Fruit fly (Drosophila melanogaster) whole organism, embryonic: ENCODE measurements around the gene CG34435.
A peak's percentile ranks its signal among the peaks of the same experiment; 100 is the strongest.

Source experiments
- Atf-2 ChIP-seq: fragments of 200-800 bp; sonication (Bioruptor generic); optimal IDR thresholded peaks from 2 replicates; lab custom pipeline; 2016; ENCODE audit warnings: missing biosample characterization, missing genetic modification characterization
- B-H1 ChIP-seq: fragments of 200-800 bp; sonication (Bioruptor generic); IDR thresholded peaks from 3 replicates; pipeline ENCODE4 v1.3.6; 2022; ENCODE audit warnings: missing biosample characterization, missing genetic modification characterization
- Bgb ChIP-seq: fragments of 200-800 bp; sonication (Bioruptor generic); IDR thresholded peaks from 2 replicates; pipeline ENCODE4 v1.3.6; 2022; ENCODE audit warnings: missing biosample characterization, missing genetic modification characterization; ENCODE audit not compliant: partially characterized antibody
- CG11085 ChIP-seq: fragments of 200-800 bp; sonication (Bioruptor generic); IDR thresholded peaks from 2 replicates; pipeline ENCODE4 v1.3.6; 2022; ENCODE audit warnings: missing biosample characterization, missing genetic modification characterization
- CG11695 ChIP-seq: fragments of 200-800 bp; sonication (Bioruptor generic); IDR thresholded peaks from 3 replicates; pipeline ENCODE4 v1.3.6; 2022; ENCODE audit warnings: missing biosample characterization, missing genetic modification characterization
- CG11696 ChIP-seq: fragments of 200-800 bp; sonication (Bioruptor generic); IDR thresholded peaks from 2 replicates; pipeline ENCODE4 v1.3.6; 2022; ENCODE audit warnings: missing biosample characterization, missing genetic modification characterization
- CG11723 ChIP-seq: fragments of 200-800 bp; sonication (Bioruptor generic); optimal IDR thresholded peaks from 2 replicates; lab custom pipeline; 2017; ENCODE audit warnings: missing biosample characterization, mild to moderate bottlenecking, missing genetic modification characterization
- CG12942 ChIP-seq: fragments of 200-800 bp; sonication (Bioruptor generic); optimal IDR thresholded peaks from 3 replicates; lab custom pipeline; 2016; ENCODE audit warnings: missing biosample characterization, missing genetic modification characterization
- CG13287 ChIP-seq: fragments of 200-800 bp; sonication (Bioruptor generic); IDR thresholded peaks from 2 replicates; pipeline ENCODE4 v1.3.6; 2022; ENCODE audit warnings: missing biosample characterization, missing genetic modification characterization; ENCODE audit not compliant: partially characterized antibody
- CG14710 ChIP-seq: fragments of 200-800 bp; sonication (Bioruptor generic); optimal IDR thresholded peaks from 3 replicates; lab custom pipeline; 2019; ENCODE audit warnings: missing biosample characterization, mild to moderate bottlenecking, missing genetic modification characterization, moderate library complexity
- CG15696 ChIP-seq: fragments of 200-800 bp; sonication (Bioruptor generic); optimal IDR thresholded peaks from 2 replicates; lab custom pipeline; 2019; ENCODE audit warnings: missing biosample characterization, mild to moderate bottlenecking, missing genetic modification characterization, moderate library complexity
- CG16813 ChIP-seq: fragments of 200-800 bp; sonication (Bioruptor generic); IDR thresholded peaks from 3 replicates; pipeline ENCODE4 v1.3.6; 2022; ENCODE audit warnings: missing biosample characterization, missing genetic modification characterization; ENCODE audit not compliant: partially characterized antibody
- CG17912 ChIP-seq: fragments of 200-800 bp; sonication (Bioruptor generic); optimal IDR thresholded peaks from 2 replicates; lab custom pipeline; 2018; ENCODE audit warnings: missing biosample characterization, mild to moderate bottlenecking, missing genetic modification characterization
- CG18011 ChIP-seq: fragments of 200-800 bp; sonication (Bioruptor generic); optimal IDR thresholded peaks from 2 replicates; lab custom pipeline; 2017; ENCODE audit warnings: missing biosample characterization, missing genetic modification characterization, mild to moderate bottlenecking, moderate library complexity, missing genotype
- CG1832 ChIP-seq: fragments of 200-800 bp; sonication (Bioruptor generic); optimal IDR thresholded peaks from 2 replicates; lab custom pipeline; 2017; ENCODE audit warnings: missing biosample characterization, mild to moderate bottlenecking, missing genetic modification characterization, inconsistent platforms
- CG18599 ChIP-seq: fragments of 200-800 bp; sonication (Bioruptor generic); optimal IDR thresholded peaks from 3 replicates; lab custom pipeline; 2017; ENCODE audit warnings: missing biosample characterization, missing genetic modification characterization, mild to moderate bottlenecking, moderate library complexity, missing genetic modification reagents
- CG34224 ChIP-seq: fragments of 200-800 bp; sonication (Bioruptor generic); IDR thresholded peaks from 3 replicates; pipeline ENCODE4 v1.3.6; 2022; ENCODE audit warnings: missing biosample characterization, missing genetic modification characterization; ENCODE audit not compliant: partially characterized antibody
- CG5180 ChIP-seq: fragments of 200-800 bp; sonication (Bioruptor generic); optimal IDR thresholded peaks from 3 replicates; lab custom pipeline; 2017; ENCODE audit warnings: missing biosample characterization, missing genetic modification characterization, mild to moderate bottlenecking, moderate library complexity, missing genetic modification reagents
- CG7357 ChIP-seq: fragments of 200-800 bp; sonication (Bioruptor generic); IDR thresholded peaks from 3 replicates; pipeline ENCODE4 v1.3.6; 2022; ENCODE audit warnings: missing biosample characterization, missing genetic modification characterization
- CG7987 ChIP-seq: fragments of 200-800 bp; sonication (Bioruptor generic); optimal IDR thresholded peaks from 2 replicates; lab custom pipeline; 2018; ENCODE audit warnings: missing biosample characterization, mild to moderate bottlenecking, missing genetic modification characterization, moderate library complexity
- CG8281 ChIP-seq: fragments of 200-800 bp; sonication (Bioruptor generic); optimal IDR thresholded peaks from 2 replicates; lab custom pipeline; 2018; ENCODE audit warnings: missing biosample characterization, mild to moderate bottlenecking, missing genetic modification characterization, moderate library complexity
- CG8478 ChIP-seq: fragments of >200 bp; optimal IDR thresholded peaks from 2 replicates; lab custom pipeline; 2018
- CG9215 ChIP-seq: fragments of 200-800 bp; sonication (Bioruptor generic); IDR thresholded peaks from 2 replicates; pipeline ENCODE4 v1.3.6; 2022; ENCODE audit warnings: missing biosample characterization, missing genetic modification characterization
- CHES-1-like ChIP-seq: fragments of 200-800 bp; sonication (Bioruptor generic); optimal IDR thresholded peaks from 2 replicates; lab custom pipeline; 2016; ENCODE audit warnings: missing biosample characterization, missing genetic modification characterization
- D ChIP-seq, 2 experiments: fragments of 200-800 bp in 1 of 2; fragments of >200 bp in 1 of 2; sonication (Bioruptor generic) in 1 of 2; optimal IDR thresholded peaks; 2 replicates in 1 of 2; 3 replicates in 1 of 2; lab custom pipeline; 2017; ENCODE audit warnings: mild to moderate bottlenecking in 1 of 2, missing biosample characterization in 1 of 2, missing genetic modification characterization in 1 of 2, missing genetic modification reagents in 1 of 2
- D19B ChIP-seq: fragments of 200-800 bp; sonication (Bioruptor generic); optimal IDR thresholded peaks from 2 replicates; lab custom pipeline; 2017; ENCODE audit warnings: missing biosample characterization, mild to moderate bottlenecking, missing genetic modification characterization
- Dll ChIP-seq: fragments of 200-800 bp; sonication (Bioruptor generic); IDR thresholded peaks from 4 replicates; pipeline ENCODE4 v1.3.6; 2022; ENCODE audit warnings: missing biosample characterization, missing genetic modification characterization; ENCODE audit not compliant: partially characterized antibody
- Gsc ChIP-seq: fragments of 200-800 bp; sonication (Bioruptor generic); IDR thresholded peaks from 2 replicates; pipeline ENCODE4 v1.3.6; 2022; ENCODE audit warnings: missing biosample characterization, missing genetic modification characterization
- MESR4 ChIP-seq: fragments of 200-800 bp; sonication (Bioruptor generic); optimal IDR thresholded peaks from 2 replicates; lab custom pipeline; 2018; ENCODE audit warnings: missing biosample characterization, mild to moderate bottlenecking, missing genetic modification characterization, moderate library complexity
- Meics ChIP-seq: fragments of 200-800 bp; sonication (Bioruptor generic); optimal IDR thresholded peaks from 2 replicates; lab custom pipeline; 2017; ENCODE audit warnings: missing biosample characterization, mild to moderate bottlenecking, missing genetic modification characterization
- NC2α ChIP-seq: fragments of 200-800 bp; sonication (Bioruptor generic); optimal IDR thresholded peaks from 2 replicates; lab custom pipeline; 2016; ENCODE audit warnings: missing biosample characterization, missing genetic modification characterization
- Nf-YA ChIP-seq: fragments of 200-800 bp; sonication (Bioruptor generic); IDR thresholded peaks from 2 replicates; pipeline ENCODE4 v1.3.6; 2022; ENCODE audit warnings: missing biosample characterization, missing genetic modification characterization
- Spps ChIP-seq: fragments of 200-800 bp; sonication (Bioruptor generic); optimal IDR thresholded peaks from 2 replicates; lab custom pipeline; 2018; ENCODE audit warnings: missing biosample characterization, mild to moderate bottlenecking, missing genetic modification characterization
- bbx ChIP-seq: fragments of 200-800 bp; sonication (Bioruptor generic); IDR thresholded peaks from 2 replicates; pipeline ENCODE4 v1.3.6; 2022; ENCODE audit warnings: missing biosample characterization, missing genetic modification characterization; ENCODE audit not compliant: partially characterized antibody
- chif ChIP-seq, 2 experiments: fragments of 200-800 bp; sonication (Bioruptor generic); optimal IDR thresholded peaks; 3 replicates each; lab custom pipeline; 2016; ENCODE audit warnings: missing biosample characterization in 2 of 2, missing genetic modification characterization in 2 of 2
- cwo ChIP-seq: fragments of 200-800 bp; sonication (Bioruptor generic); optimal IDR thresholded peaks from 3 replicates; lab custom pipeline; 2017; ENCODE audit warnings: missing biosample characterization, missing genetic modification characterization, mild to moderate bottlenecking, moderate library complexity, missing genetic modification reagents
- ewg ChIP-seq: fragments of 200-800 bp; sonication (Bioruptor generic); optimal IDR thresholded peaks from 3 replicates; lab custom pipeline; 2017; ENCODE audit warnings: mild to moderate bottlenecking, missing biosample characterization, missing genetic modification reagents, missing genetic modification characterization
- ham ChIP-seq: fragments of 200-800 bp; sonication (Bioruptor generic); IDR thresholded peaks from 2 replicates; pipeline ENCODE4 v1.3.6; 2022; ENCODE audit warnings: missing biosample characterization, missing genetic modification characterization
- kah ChIP-seq: fragments of 200-800 bp; sonication (Bioruptor generic); optimal IDR thresholded peaks from 2 replicates; lab custom pipeline; 2018; ENCODE audit warnings: missing biosample characterization, mild to moderate bottlenecking, missing genetic modification characterization
- psq ChIP-seq: fragments of 200-800 bp; sonication (Bioruptor generic); optimal IDR thresholded peaks from 2 replicates; lab custom pipeline; 2017; ENCODE audit warnings: missing biosample characterization, missing genetic modification characterization
- pum ChIP-seq: fragments of 200-800 bp; sonication (Bioruptor generic); optimal IDR thresholded peaks from 2 replicates; lab custom pipeline; 2016; ENCODE audit warnings: missing biosample characterization, missing genetic modification characterization
- rib ChIP-seq: fragments of 200-800 bp; sonication (Bioruptor generic); IDR thresholded peaks from 2 replicates; pipeline ENCODE4 v1.3.6; 2022; ENCODE audit warnings: missing biosample characterization, missing genetic modification characterization
- scrt ChIP-seq: fragments of 200-800 bp; sonication (Bioruptor generic); optimal IDR thresholded peaks from 2 replicates; lab custom pipeline; 2018; ENCODE audit warnings: missing biosample characterization, mild to moderate bottlenecking, missing genetic modification characterization, moderate library complexity
- slou ChIP-seq: fragments of 200-800 bp; sonication (Bioruptor generic); optimal IDR thresholded peaks from 3 replicates; lab custom pipeline; 2016; ENCODE audit warnings: missing biosample characterization, missing genetic modification characterization
- sna ChIP-seq: fragments of 200-800 bp; sonication (Bioruptor generic); IDR thresholded peaks from 2 replicates; pipeline ENCODE4 v1.3.6; 2022; ENCODE audit warnings: missing biosample characterization, missing genetic modification characterization; ENCODE audit not compliant: partially characterized antibody
- sr ChIP-seq: fragments of 200-800 bp; sonication (Bioruptor generic); IDR thresholded peaks from 3 replicates; pipeline ENCODE4 v1.3.6; 2022; ENCODE audit warnings: missing biosample characterization, missing genetic modification characterization
- ssp ChIP-seq: fragments of 200-800 bp; sonication (Bioruptor generic); IDR thresholded peaks from 2 replicates; pipeline ENCODE4 v1.3.6; 2022; ENCODE audit warnings: missing biosample characterization, missing genetic modification characterization
- trh ChIP-seq: fragments of 200-800 bp; sonication (Bioruptor generic); optimal IDR thresholded peaks from 2 replicates; lab custom pipeline; 2016; ENCODE audit warnings: missing biosample characterization, missing genetic modification characterization
- wor ChIP-seq: fragments of 200-800 bp; sonication (Bioruptor generic); IDR thresholded peaks from 2 replicates; pipeline ENCODE4 v1.3.6; 2022; ENCODE audit warnings: missing biosample characterization, missing genetic modification characterization
- yki ChIP-seq: fragments of >200 bp; optimal IDR thresholded peaks from 3 replicates; lab custom pipeline; 2018

The CG34435 gene

dm6 chrX:5639083-5639482 is 24.8 kb upstream of the CG34435 start (continued):
- TF ChIP-seq CG9215 (GFP tag; lab: Robert Waterston, UW) (peak; percentile 28; the same call in 1 of the 2 replicates), NC2α (no peak), Dll (GFP tag; lab: Robert Waterston, UW) (no peak), CG11085 (GFP tag; lab: Robert Waterston, UW) (no peak), ham (GFP tag; lab: Robert Waterston, UW) (no peak), Spps (no peak), CG11695 (GFP tag; lab: Robert Waterston, UW) (no peak), CG15696 (tag; lab: Kevin White, UChicago) (peak; percentile 20), D19B (GFP tag; lab: Kevin White, UChicago) (no peak), CG8281 (no peak), CG12942 (GFP tag; lab: Kevin White, UChicago) (no peak), Gsc (GFP tag; lab: Robert Waterston, UW) (0 out of 2 replicates have a peak, but pooled peaks have one; percentile 23), ssp (peak; percentile 43), psq (GFP tag; lab: Kevin White, UChicago) (no peak), CG11723 (GFP tag; lab: Kevin White, UChicago) (no peak), cwo (GFP tag; lab: Kevin White, UChicago) (no peak), CG1832 (GFP tag; lab: Kevin White, UChicago) (no peak), CG8478 (no peak), CG16813 (GFP tag; lab: Robert Waterston, UW) (no peak), D (optimal IDR thresholded peaks at IDR 0.05; lab: Kevin White, UChicago) (no peak), D (GFP tag; optimal IDR thresholded peaks at IDR 0.05; lab: Kevin White, UChicago) (peak; percentile 49), CG34224 (GFP tag; lab: Robert Waterston, UW) (no peak), yki (lab: Kevin White, UChicago) (no peak), slou (GFP tag; lab: Kevin White, UChicago) (no peak), ewg (GFP tag; lab: Kevin White, UChicago) (peak; percentile 24), MESR4 (GFP tag; lab: Kevin White, UChicago) (no peak), pum (GFP tag; lab: Kevin White, UChicago) (peak; percentile 48), Nf-YA (GFP tag; lab: Robert Waterston, UW) (no peak), CG14710 (tag; lab: Kevin White, UChicago) (peak; percentile 46), Bgb (no peak), sr (GFP tag; lab: Robert Waterston, UW) (no peak), CG7357 (GFP tag; lab: Robert Waterston, UW) (0 out of 3 replicates have a peak, but pooled peaks have one; percentile 42), rib (no peak), Meics (GFP tag; lab: Kevin White, UChicago) (no peak), B-H1 (GFP tag; lab: Robert Waterston, UW) (peak; percentile 41; the same call in 2 of the 3 replicates), Atf-2 (GFP tag; lab: Kevin White, UChicago) (no peak), trh (GFP tag; lab: Kevin White, UChicago) (no peak), CG7987 (GFP tag; lab: Kevin White, UChicago) (no peak), kah (GFP tag; lab: Kevin White, UChicago) (no peak), CG17912 (GFP tag; lab: Kevin White, UChicago) (no peak), CG13287 (GFP tag; lab: Robert Waterston, UW) (no peak), CG5180 (GFP tag; lab: Kevin White, UChicago) (peak; percentile 9), scrt (GFP tag; lab: Kevin White, UChicago) (no peak), bbx (no peak), CHES-1-like (GFP tag; lab: Kevin White, UChicago) (no peak), wor (GFP tag; lab: Robert Waterston, UW) (0 out of 2 replicates have a peak, but pooled peaks have one; percentile 16), sna (GFP tag; lab: Robert Waterston, UW) (no peak), CG18011 (GFP tag; lab: Kevin White, UChicago) (no peak), CG18599 (peak; percentile 51), CG11696 (GFP tag; lab: Robert Waterston, UW) (0 out of 2 replicates have a peak, but pooled peaks have one; percentile 33), chif (GFP tag; optimal IDR thresholded peaks at IDR 0.05; lab: Kevin White, UChicago) (peak in 1 of 2 experiments; percentile 47)
